Fruit fly (Drosophila melanogaster): Measurements from ENCODE around the gene RagA-B.

Gene RagA-B

dm6 chr3R:8938494-8939404 is 45.4 kb downstream of the RagA-B start, which contains the start of gene ScsbetaA (continued):
- TF ChIP-seq CG30403 (GFP tag; optimal IDR thresholded peaks at IDR 0.05): no peak
- no peak for TF ChIP-seq CG11398 (GFP tag; optimal IDR thresholded peaks at IDR 0.05)
- TF ChIP-seq CG4404 (GFP tag; IDR thresholded peaks at IDR 0.05): no peak
- no peak for TF ChIP-seq CG3847 (GFP tag; IDR thresholded peaks at IDR 0.05)
- TF ChIP-seq Adf1 (GFP tag; IDR thresholded peaks at IDR 0.05): no peak
- TF ChIP-seq CG16779 (GFP tag; IDR thresholded peaks at IDR 0.05): no peak
- no peak for TF ChIP-seq lola (GFP tag; optimal IDR thresholded peaks at IDR 0.05)
- no peak for TF ChIP-seq Nf-YA (GFP tag; IDR thresholded peaks at IDR 0.05)
- TF ChIP-seq Max (GFP tag; optimal IDR thresholded peaks at IDR 0.05): no peak
- TF ChIP-seq CG7987 (GFP tag; optimal IDR thresholded peaks at IDR 0.05): no peak
- TF ChIP-seq Nf-YC (tag; optimal IDR thresholded peaks at IDR 0.05): peak; percentile 14
- no peak for TF ChIP-seq lmd (GFP tag; IDR thresholded peaks at IDR 0.05)
- no peak for TF ChIP-seq Hand (GFP tag; optimal IDR thresholded peaks at IDR 0.05)
- no peak for TF ChIP-seq MTF-1 (GFP tag; optimal IDR thresholded peaks at IDR 0.05; ENCODE audit: borderline replicate concordance)
- TF ChIP-seq Sin3A (optimal IDR thresholded peaks at IDR 0.05): no peak
- peak; percentile 25; the same call in 1 of the 3 replicates for TF ChIP-seq zen2 (GFP tag; IDR thresholded peaks at IDR 0.05; ENCODE audit: partially characterized antibody)
- TF ChIP-seq Abd-B (GFP tag; optimal IDR thresholded peaks at IDR 0.05): peak; percentile 84
- no peak for TF ChIP-seq CG17802 (tag; optimal IDR thresholded peaks at IDR 0.05)
- TF ChIP-seq wor (GFP tag; IDR thresholded peaks at IDR 0.05): no peak
- TF ChIP-seq CG9727 (GFP tag; optimal IDR thresholded peaks at IDR 0.05): no peak
- TF ChIP-seq BtbVII (GFP tag; optimal IDR thresholded peaks at IDR 0.05): no peak
- no peak for TF ChIP-seq CG18619 (GFP tag; optimal IDR thresholded peaks at IDR 0.05)
- TF ChIP-seq nmo (GFP tag; optimal IDR thresholded peaks at IDR 0.05): peak; percentile 30
- no peak for TF ChIP-seq CG6813 (GFP tag; optimal IDR thresholded peaks at IDR 0.05)
- TF ChIP-seq CG4424 (GFP tag; optimal IDR thresholded peaks at IDR 0.05): no peak
- no peak for TF ChIP-seq CG9817 (tag; optimal IDR thresholded peaks at IDR 0.05)
- TF ChIP-seq Usf (GFP tag; optimal IDR thresholded peaks at IDR 0.05): no peak
- TF ChIP-seq Lhr (GFP tag; optimal IDR thresholded peaks at IDR 0.05): peak; percentile 74
- TF ChIP-seq CG8765 (GFP tag; IDR thresholded peaks at IDR 0.05): no peak
- TF ChIP-seq Ravus (GFP tag; IDR thresholded peaks at IDR 0.05): no peak
- TF ChIP-seq CG12299 (tag; optimal IDR thresholded peaks at IDR 0.05): no peak
- TF ChIP-seq run (tag; optimal IDR thresholded peaks at IDR 0.05): no peak
- no peak for TF ChIP-seq Camta (GFP tag; optimal IDR thresholded peaks at IDR 0.05)
- peak; percentile 44 for TF ChIP-seq CG6765 (GFP tag; optimal IDR thresholded peaks at IDR 0.05)
- no peak for TF ChIP-seq mam (GFP tag; optimal IDR thresholded peaks at IDR 0.05)
- TF ChIP-seq CG8944 (GFP tag; optimal IDR thresholded peaks at IDR 0.05): no peak
- no peak for TF ChIP-seq zen (tag; optimal IDR thresholded peaks at IDR 0.05)
- peak; percentile 76 for TF ChIP-seq hbn (GFP tag; IDR thresholded peaks at IDR 0.05; ENCODE audit: partially characterized antibody)
- no peak for TF ChIP-seq CG10565 (GFP tag; optimal IDR thresholded peaks at IDR 0.05)
- no peak for TF ChIP-seq CG12219 (GFP tag; optimal IDR thresholded peaks at IDR 0.05)
- TF ChIP-seq Xbp1 (GFP tag; optimal IDR thresholded peaks at IDR 0.05): no peak
- peak; percentile 56 for TF ChIP-seq CTCF (GFP tag; optimal IDR thresholded peaks at IDR 0.05)
- TF ChIP-seq Dp (GFP tag; optimal IDR thresholded peaks at IDR 0.05): peak; percentile 97
- no peak for TF ChIP-seq danr (GFP tag; IDR thresholded peaks at IDR 0.05)
- no peak for TF ChIP-seq ken (GFP tag; IDR thresholded peaks at IDR 0.05)
- peak; percentile 13 for TF ChIP-seq CG17568 (GFP tag; optimal IDR thresholded peaks at IDR 0.05)
- TF ChIP-seq pum (GFP tag; optimal IDR thresholded peaks at IDR 0.05): no peak
- TF ChIP-seq Hmr (GFP tag; optimal IDR thresholded peaks at IDR 0.05): no peak
- no peak for TF ChIP-seq CG18476 (GFP tag; optimal IDR thresholded peaks at IDR 0.05)
- no peak for TF ChIP-seq pfk (GFP tag; optimal IDR thresholded peaks at IDR 0.05)
